Worm (Caenorhabditis elegans) whole organism, mixed stage, embryonic: ENCODE results near the gene srw-69.

Experiments
- ceh-83 ChIP-seq: fragments of 200-800 bp; sonication (Bioruptor generic); optimal IDR thresholded peaks from 2 replicates; lab custom pipeline; 2018; ENCODE audit warnings: mild to moderate bottlenecking, missing genetic modification characterization, missing compliant biosample characterization
- ces-1 ChIP-seq: fragments of 150-350 bp; optimal IDR thresholded peaks from 2 replicates; lab custom pipeline; 2014; ENCODE audit warnings: missing biosample characterization, missing genetic modification reagents, missing genetic modification characterization
- elt-3 ChIP-seq: fragments of 150-350 bp; optimal IDR thresholded peaks from 2 replicates; lab custom pipeline; 2014; ENCODE audit warnings: missing biosample characterization, missing genetic modification characterization
- flh-1 ChIP-seq: fragments of 200-800 bp; sonication (Bioruptor generic); optimal IDR thresholded peaks from 2 replicates; lab custom pipeline; 2018; ENCODE audit warnings: mild to moderate bottlenecking, missing genetic modification characterization, moderate library complexity, missing compliant biosample characterization
- lsy-2 ChIP-seq: fragments of 150-350 bp; optimal IDR thresholded peaks from 2 replicates; lab custom pipeline; 2014; ENCODE audit warnings: missing biosample characterization, missing genetic modification characterization
- mab-5 ChIP-seq: fragments of 150-350 bp; optimal IDR thresholded peaks from 2 replicates; lab custom pipeline; 2014; ENCODE audit warnings: missing biosample characterization, missing genetic modification characterization
- nhr-237 ChIP-seq: fragments of 150-350 bp; optimal IDR thresholded peaks from 2 replicates; lab custom pipeline; 2014; ENCODE audit warnings: missing biosample characterization, missing genetic modification characterization
- nhr-28 ChIP-seq: fragments of 150-350 bp; optimal IDR thresholded peaks from 2 replicates; lab custom pipeline; 2014; ENCODE audit warnings: missing biosample characterization, missing genetic modification characterization
- nhr-76 ChIP-seq: sonication (generic microtip); optimal IDR thresholded peaks from 2 replicates; lab custom pipeline; 2017; ENCODE audit warnings: missing biosample characterization, missing genetic modification characterization
- tbx-8 ChIP-seq: fragments of 200-800 bp; sonication (Bioruptor generic); optimal IDR thresholded peaks from 2 replicates; lab custom pipeline; 2018; ENCODE audit warnings: mild to moderate bottlenecking, missing genetic modification characterization, moderate library complexity, missing compliant biosample characterization
- unc-62 ChIP-seq: fragments of 150-350 bp; optimal IDR thresholded peaks from 2 replicates; lab custom pipeline; 2014; ENCODE audit warnings: missing biosample characterization, missing genetic modification reagents, missing genetic modification characterization
- ztf-11 ChIP-seq: fragments of 150-350 bp; optimal IDR thresholded peaks from 2 replicates; lab custom pipeline; 2014; ENCODE audit warnings: missing biosample characterization, missing genetic modification characterization

ce11 chrV:7437538-7437937, 8.8 kb upstream of the srw-69 start, which contains the start of gene F25E5.9:
- TF ChIP-seq tbx-8 (GFP tag; lab: Kevin White, UChicago) (no peak), flh-1 (GFP tag; lab: Kevin White, UChicago) (no peak), ceh-83 (GFP tag; lab: Kevin White, UChicago) (no peak), nhr-237 (tag; lab: Kevin White, UChicago) (no peak), elt-3 (tag; lab: Kevin White, UChicago) (no peak), nhr-76 (tag; lab: Kevin White, UChicago) (no peak), mab-5 (no peak), ztf-11 (tag; lab: Kevin White, UChicago) (no peak), unc-62 (GFP tag; lab: Kevin White, UChicago) (no peak), nhr-28 (no peak), lsy-2 (tag; lab: Kevin White, UChicago) (no peak), ces-1 (no peak)
